Worm (Caenorhabditis elegans) whole organism, early embryonic: ENCODE results near the gene mxl-1.

ENCODE experiments used
- B0310.2 ChIP-seq: sonication (generic microtip); optimal IDR thresholded peaks from 2 replicates; lab custom pipeline; 2016; ENCODE audit warnings: mild to moderate bottlenecking, missing genetic modification characterization, missing compliant biosample characterization
- aly-1 ChIP-seq: sonication (generic microtip); optimal IDR thresholded peaks from 2 replicates; lab custom pipeline; 2016; ENCODE audit warnings: missing genetic modification characterization, missing compliant biosample characterization
- ama-1 ChIP-seq: fragments of 150-350 bp; optimal IDR thresholded peaks from 2 replicates; lab custom pipeline; 2014
- ets-7 ChIP-seq: sonication (generic microtip); optimal IDR thresholded peaks from 2 replicates; lab custom pipeline; 2016; ENCODE audit warnings: missing genotype, missing genetic modification characterization, missing compliant biosample characterization
- hmg-4 ChIP-seq: fragments of 200-800 bp; sonication (Bioruptor generic); optimal IDR thresholded peaks from 2 replicates; lab custom pipeline; 2018; ENCODE audit warnings: mild to moderate bottlenecking, missing genetic modification characterization, missing compliant biosample characterization
- hnd-1 ChIP-seq: sonication (generic microtip); optimal IDR thresholded peaks from 2 replicates; lab custom pipeline; 2016; ENCODE audit warnings: missing genetic modification characterization, missing compliant biosample characterization
- tbx-37 ChIP-seq: fragments of 200-800 bp; sonication (Bioruptor generic); conservative IDR thresholded peaks from 2 replicates; pipeline ENCODE4 v1.3.6; 2022; ENCODE audit warnings: missing genetic modification reagents, missing genetic modification characterization, missing compliant biosample characterization

DNA sequence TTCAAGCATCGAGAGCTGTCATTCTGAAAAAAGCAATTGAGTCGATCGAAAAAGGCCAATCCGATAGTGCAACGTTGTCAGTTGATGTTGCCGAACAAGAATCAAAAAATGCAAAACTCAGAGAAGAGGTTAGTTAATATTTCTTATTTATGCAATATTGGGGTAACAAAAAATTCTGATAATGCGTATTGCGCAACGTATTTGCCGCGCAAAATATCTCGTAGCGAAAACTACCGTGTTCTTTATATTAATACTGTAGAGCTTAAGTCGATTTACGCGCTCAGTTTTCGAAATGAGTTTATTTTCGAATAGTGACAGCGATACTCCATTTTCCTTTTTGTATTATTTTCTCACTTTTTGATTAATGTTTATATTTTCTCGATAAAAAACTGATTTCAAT is 390 bp downstream of the mxl-1 start:
- TF ChIP-seq ama-1 (lab: Kevin White, UChicago) (no peak), B0310.2 (tag; lab: Kevin White, UChicago) (no peak), aly-1 (tag; lab: Kevin White, UChicago) (no peak), hmg-4 (GFP tag; lab: Kevin White, UChicago) (no peak), hnd-1 (tag; lab: Kevin White, UChicago) (no peak), ets-7 (no peak), tbx-37 (GFP tag; lab: Robert Waterston, UW) (no peak)
